Fruit fly (Drosophila melanogaster) whole organism, prepupa: ENCODE measurements around the gene Crys.

Experiments
- CG16779 ChIP-seq: fragments of 200-800 bp; sonication (Bioruptor generic); optimal IDR thresholded peaks from 3 replicates; lab custom pipeline; 2017; ENCODE audit warnings: missing biosample characterization, mild to moderate bottlenecking, missing genetic modification characterization
- CG6276 ChIP-seq: fragments of 200-800 bp; sonication (Bioruptor generic); optimal IDR thresholded peaks from 2 replicates; lab custom pipeline; 2017; ENCODE audit warnings: missing biosample characterization, mild to moderate bottlenecking, missing genetic modification characterization
- CG8319 ChIP-seq: fragments of 200-800 bp; sonication (Bioruptor generic); optimal IDR thresholded peaks from 3 replicates; lab custom pipeline; 2016; ENCODE audit warnings: missing biosample characterization, missing genetic modification characterization
- CG8632 ChIP-seq: fragments of 200-800 bp; sonication (Bioruptor generic); optimal IDR thresholded peaks from 3 replicates; lab custom pipeline; 2016; ENCODE audit warnings: missing biosample characterization, missing genetic modification characterization
- esn ChIP-seq: fragments of 200-800 bp; sonication (Bioruptor generic); optimal IDR thresholded peaks from 2 replicates; lab custom pipeline; 2016; ENCODE audit warnings: missing biosample characterization, mild to moderate bottlenecking, missing genetic modification characterization, moderate library complexity
- net ChIP-seq: fragments of 200-800 bp; sonication (Bioruptor generic); optimal IDR thresholded peaks from 3 replicates; lab custom pipeline; 2016; ENCODE audit warnings: missing biosample characterization, missing genetic modification characterization
- spab ChIP-seq: fragments of 200-800 bp; sonication (Bioruptor generic); optimal IDR thresholded peaks from 2 replicates; lab custom pipeline; 2017; ENCODE audit warnings: missing biosample characterization, mild to moderate bottlenecking, missing genetic modification characterization, missing genetic modification reagents
- ss ChIP-seq, 2 experiments: fragments of 200-800 bp; sonication (Bioruptor generic); optimal IDR thresholded peaks; 2 replicates in 1 of 2; 3 replicates in 1 of 2; lab custom pipeline; 2017 to 2018; ENCODE audit warnings: mild to moderate bottlenecking in 2 of 2, missing biosample characterization in 2 of 2, missing genetic modification characterization in 2 of 2, moderate library complexity in 1 of 2

- TF ChIP-seq CG8632 (GFP tag; lab: Kevin White, UChicago), result no peak
- TF ChIP-seq CG8319 (GFP tag; lab: Kevin White, UChicago), result no peak
- no peak for TF ChIP-seq ss (GFP tag; optimal IDR thresholded peaks at IDR 0.05; lab: Kevin White, UChicago)
- TF ChIP-seq esn (GFP tag; lab: Kevin White, UChicago), result no peak
- no peak for TF ChIP-seq net
- TF ChIP-seq CG6276, result no peak
- TF ChIP-seq CG16779 (tag; lab: Kevin White, UChicago), result no peak
- no peak for TF ChIP-seq spab
Observed at dm6 chr2L:11928464-11928863, 15.5 kb upstream of the Crys start, which contains the start of gene Pde1c.
